Worm (Caenorhabditis elegans): ENCODE measurements around the gene pccb-1.

Gene pccb-1

DNA sequence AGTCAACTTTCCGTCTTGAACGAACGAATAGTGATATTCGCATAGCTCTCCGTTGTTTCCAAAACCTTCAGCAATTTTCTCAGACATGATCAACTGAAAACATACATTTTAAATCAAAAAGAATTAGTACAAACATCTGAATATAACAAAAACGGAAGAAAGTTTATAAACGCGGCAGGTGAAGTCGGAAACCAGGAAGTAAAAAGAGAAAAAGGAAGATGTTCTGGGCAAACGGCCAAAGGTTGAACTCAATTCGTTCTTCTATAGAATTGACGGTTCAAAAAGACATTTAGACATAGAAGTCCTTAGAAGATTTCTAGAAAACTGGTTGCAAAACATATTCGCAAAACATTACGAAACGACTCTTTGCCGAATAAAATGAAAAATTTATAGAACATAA, 2.1 kb upstream of the pccb-1 start, which contains the start of gene F52E4.5:
Gene F52E4.5, minus strand, starts transcription at position 101 of the 400 bp plus-strand sequence.
- TF ChIP-seq ZK337.2 (GFP tag; IDR thresholded peaks at IDR 0.05) (no peak), ztf-7 (tag; optimal IDR thresholded peaks at IDR 0.05) (no peak), ztf-11 (tag; optimal IDR thresholded peaks at IDR 0.05) (no peak), egl-27 (tag; optimal IDR thresholded peaks at IDR 0.05) (no peak), aha-1 (tag) (no peak), zfp-3 (GFP tag; conservative IDR thresholded peaks at IDR 0.05) (no peak)

DNA sequence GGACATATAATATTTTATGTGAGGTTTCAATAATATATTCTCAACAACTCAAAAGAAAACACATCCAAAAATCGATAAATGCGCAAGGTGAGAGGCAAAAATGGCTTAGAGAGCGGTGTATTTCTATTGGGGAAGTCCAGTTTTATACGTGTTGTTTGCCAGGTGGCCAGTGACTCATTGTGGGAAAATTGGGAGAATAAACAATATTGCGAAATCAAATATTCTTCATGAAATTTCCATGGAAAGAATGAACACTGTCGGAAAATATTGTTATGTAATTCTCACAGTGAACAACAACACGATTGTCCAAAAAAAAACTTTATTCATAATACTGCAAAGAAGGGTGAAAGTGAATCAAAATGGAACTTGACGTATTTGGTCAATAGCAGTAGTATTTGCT, 1.7 kb upstream of the pccb-1 start:
- no peak for TF ChIP-seq hlh-11 (tag; optimal IDR thresholded peaks at IDR 0.05)
- no peak for TF ChIP-seq ces-1 (GFP tag; optimal IDR thresholded peaks at IDR 0.05)

DNA sequence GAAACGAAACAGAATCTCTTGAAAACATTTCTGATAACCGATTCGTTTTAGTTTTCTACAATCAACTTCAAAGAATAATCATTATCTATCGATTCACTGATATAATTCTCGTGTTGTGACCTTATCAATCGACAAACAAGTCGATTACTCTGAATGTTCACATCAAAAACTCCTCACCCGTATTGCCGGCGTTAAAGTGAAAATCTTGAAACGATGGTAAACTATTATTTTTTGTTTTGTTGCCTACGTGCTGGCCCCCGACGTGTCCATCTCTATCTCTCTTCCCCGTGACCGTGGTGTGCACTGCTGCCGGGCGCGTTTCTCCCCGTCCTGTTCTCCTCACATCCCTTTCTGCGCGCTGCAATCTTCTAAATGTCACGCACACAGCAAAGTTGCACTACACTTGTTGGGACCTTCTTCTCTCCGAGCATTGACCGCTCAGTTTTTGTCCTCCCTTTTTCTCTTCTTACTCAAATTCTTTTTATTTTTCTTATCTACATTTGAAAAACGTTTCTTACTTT, 605 bp downstream of the pccb-1 start:
- peak; percentile 79 for TF ChIP-seq hmg-1.1 (GFP tag; IDR thresholded peaks at IDR 0.05)
- TF ChIP-seq lsy-2 (tag; optimal IDR thresholded peaks at IDR 0.05), result peak in 1 of 2 experiments; percentile 40
- no peak for TF ChIP-seq F26F4.8 (GFP tag; conservative IDR thresholded peaks at IDR 0.05)
- TF ChIP-seq snpc-1.2 (GFP tag; IDR thresholded peaks at IDR 0.05), result no peak
- TF ChIP-seq ctbp-1 (GFP tag; IDR thresholded peaks at IDR 0.05), result peak; percentile 54; the same call in 1 of the 2 replicates
- 0 out of 2 replicates have a peak, but pooled peaks have one; percentile 26 for TF ChIP-seq mxl-2 (GFP tag; conservative IDR thresholded peaks at IDR 0.05)
- TF ChIP-seq skn-1 (tag; optimal IDR thresholded peaks at IDR 0.05), result no peak
- peak; percentile 55 for TF ChIP-seq T26A8.4 (GFP tag; IDR thresholded peaks at IDR 0.05)
- peak; percentile 80 for TF ChIP-seq nhr-28 (tag; optimal IDR thresholded peaks at IDR 0.05)
- TF ChIP-seq nhr-77 (tag; optimal IDR thresholded peaks at IDR 0.05), result peak; percentile 73
- TF ChIP-seq hlh-30 (tag; optimal IDR thresholded peaks at IDR 0.05; ENCODE audit: insufficient read depth), result peak; percentile 92
- peak; percentile 78 for TF ChIP-seq hlh-11 (tag; optimal IDR thresholded peaks at IDR 0.05)
- peak; percentile 61 for TF ChIP-seq pqm-1 (tag; optimal IDR thresholded peaks at IDR 0.05)
- peak in 1 of 2 experiments; percentile 48 for TF ChIP-seq daf-16 (GFP tag; optimal IDR thresholded peaks at IDR 0.05)
- peak; percentile 96 for TF ChIP-seq daf-16 (tag; optimal IDR thresholded peaks at IDR 0.05)
- peak; percentile 69 for TF ChIP-seq mep-1 (tag; optimal IDR thresholded peaks at IDR 0.05)
- TF ChIP-seq dve-1 (tag; optimal IDR thresholded peaks at IDR 0.05; ENCODE audit: insufficient read depth), result peak; percentile 72
- TF ChIP-seq vab-7 (GFP tag; IDR thresholded peaks at IDR 0.05), result no peak
- peak; percentile 100 for TF ChIP-seq aha-1 (tag)
- no peak for TF ChIP-seq zag-1 (tag; optimal IDR thresholded peaks at IDR 0.05)
- TF ChIP-seq cey-2 (tag; optimal IDR thresholded peaks at IDR 0.05; ENCODE audit: borderline replicate concordance, insufficient read depth), result no peak
- TF ChIP-seq mdt-29 (GFP tag; IDR thresholded peaks at IDR 0.05), result no peak
- no peak for TF ChIP-seq lin-13 (GFP tag; optimal IDR thresholded peaks at IDR 0.05)
- peak; percentile 60 for TF ChIP-seq dmd-6 (GFP tag; IDR thresholded peaks at IDR 0.05)
- TF ChIP-seq nhr-76 (tag; optimal IDR thresholded peaks at IDR 0.05), result no peak
- no peak for TF ChIP-seq F10B5.3 (tag; optimal IDR thresholded peaks at IDR 0.05)
- peak; percentile 38 for TF ChIP-seq ama-1 (optimal IDR thresholded peaks at IDR 0.05)
- 0 out of 2 replicates have a peak, but pooled peaks have one; percentile 46 for TF ChIP-seq php-3 (GFP tag; IDR thresholded peaks at IDR 0.05)
- peak in 1 of 2 experiments; percentile 91 for TF ChIP-seq unc-62 (GFP tag; optimal IDR thresholded peaks at IDR 0.05 in 1 of 2)
- TF ChIP-seq unc-62 (tag; optimal IDR thresholded peaks at IDR 0.05), result no peak
- TF ChIP-seq hif-1 (tag; optimal IDR thresholded peaks at IDR 0.05), result peak; percentile 91 to 100
- no peak for TF ChIP-seq arid-1 (GFP tag; conservative IDR thresholded peaks at IDR 0.05)
- peak; percentile 39 for TF ChIP-seq nhr-102 (tag; optimal IDR thresholded peaks at IDR 0.05)
- TF ChIP-seq nhr-11 (tag; optimal IDR thresholded peaks at IDR 0.05), result peak; percentile 57
- TF ChIP-seq daf-19 (GFP tag; conservative IDR thresholded peaks at IDR 0.05), result no peak
- no peak for TF ChIP-seq dpl-1 (GFP tag; optimal IDR thresholded peaks at IDR 0.05)
- no peak for TF ChIP-seq lin-15B (tag; optimal IDR thresholded peaks at IDR 0.05)
- TF ChIP-seq mes-2 (tag; optimal IDR thresholded peaks at IDR 0.05; ENCODE audit: poor library complexity, severe bottlenecking), result peak; percentile 4
- TF ChIP-seq zip-2 (tag; optimal IDR thresholded peaks at IDR 0.05), result no peak
- TF ChIP-seq lin-1 (GFP tag; IDR thresholded peaks at IDR 0.05), result peak; percentile 9; the same call in 1 of the 2 replicates
- no peak for TF ChIP-seq zfp-2 (tag; optimal IDR thresholded peaks at IDR 0.05)
- TF ChIP-seq dmd-9 (GFP tag; IDR thresholded peaks at IDR 0.05), result no peak
